Worm (Caenorhabditis elegans) whole organism, midembryonic: ENCODE measurements around the gene dph-5.

Source experiments
- cog-1 ChIP-seq: sonication (generic microtip); optimal IDR thresholded peaks from 2 replicates; lab custom pipeline; 2016; ENCODE audit warnings: missing genetic modification characterization, missing compliant biosample characterization
- klf-2 ChIP-seq: fragments of 200-800 bp; sonication (Bioruptor generic); conservative IDR thresholded peaks from 2 replicates; pipeline ENCODE4 v1.3.6; 2022; ENCODE audit warnings: missing genetic modification reagents, missing genetic modification characterization, missing compliant biosample characterization
- med-1 ChIP-seq: sonication (generic microtip); optimal IDR thresholded peaks from 2 replicates; lab custom pipeline; 2017; ENCODE audit warnings: missing genetic modification characterization, mild to moderate bottlenecking, missing compliant biosample characterization, antibody characterized with exemption, missing genetic modification reagents; ENCODE audit not compliant: insufficient read depth
- tab-1 ChIP-seq: fragments of 200-800 bp; sonication (Bioruptor generic); IDR thresholded peaks from 2 replicates; pipeline ENCODE4 v1.3.6; 2022; ENCODE audit warnings: missing genetic modification characterization, missing compliant biosample characterization
- ztf-29 ChIP-seq: fragments of 200-800 bp; sonication (Bioruptor generic); IDR thresholded peaks from 2 replicates; pipeline ENCODE4 v1.3.6; 2022; ENCODE audit warnings: missing genetic modification reagents, missing genetic modification characterization, missing compliant biosample characterization

ce11 chrII:11343300-11343869 lies 6.6 kb upstream of the dph-5 start, which contains the start of gene lgc-20:
- TF ChIP-seq tab-1 (GFP tag; lab: Robert Waterston, UW) = no peak
- TF ChIP-seq cog-1 (tag; lab: Kevin White, UChicago) = no peak
- TF ChIP-seq ztf-29 (GFP tag; lab: Robert Waterston, UW) = no peak
- TF ChIP-seq klf-2 = no peak
- no peak for TF ChIP-seq med-1 (GFP tag; lab: Kevin White, UChicago)
